Worm (Caenorhabditis elegans) whole organism, L3 larva: ENCODE measurements around the gene F48F5.8.

Source experiments
- R02D3.7 ChIP-seq: fragments of 150-350 bp; optimal IDR thresholded peaks from 2 replicates; lab custom pipeline; 2014; ENCODE audit warnings: missing biosample characterization, missing genetic modification characterization
- aly-2 ChIP-seq: fragments of 150-350 bp; optimal IDR thresholded peaks from 2 replicates; lab custom pipeline; 2014; ENCODE audit warnings: missing biosample characterization, missing genetic modification characterization
- ama-1 ChIP-seq: fragments of 150-350 bp; optimal IDR thresholded peaks from 2 replicates; lab custom pipeline; 2018
- ceh-16 ChIP-seq: sonication (generic microtip); optimal IDR thresholded peaks from 2 replicates; lab custom pipeline; 2017; ENCODE audit warnings: missing biosample characterization, missing genetic modification characterization
- ceh-28 ChIP-seq: fragments of 150-350 bp; optimal IDR thresholded peaks from 2 replicates; lab custom pipeline; 2014; ENCODE audit warnings: missing biosample characterization, missing genetic modification reagents, missing genetic modification characterization
- ceh-82 ChIP-seq: fragments of 150-350 bp; optimal IDR thresholded peaks from 2 replicates; lab custom pipeline; 2014; ENCODE audit warnings: missing biosample characterization, missing genetic modification characterization
- ceh-9 ChIP-seq: sonication (generic microtip); optimal IDR thresholded peaks from 2 replicates; lab custom pipeline; 2018; ENCODE audit warnings: missing biosample characterization, missing genetic modification characterization
- daf-12 ChIP-seq: fragments of 150-350 bp; optimal IDR thresholded peaks from 2 replicates; lab custom pipeline; 2014; ENCODE audit warnings: missing biosample characterization, missing genetic modification reagents, missing genetic modification characterization
- egl-27 ChIP-seq: sonication (generic microtip); optimal IDR thresholded peaks from 4 replicates; lab custom pipeline; 2017; ENCODE audit warnings: missing biosample characterization, missing genetic modification reagents, missing genetic modification characterization
- egl-5 ChIP-seq: fragments of 150-350 bp; optimal IDR thresholded peaks from 2 replicates; lab custom pipeline; 2017; ENCODE audit warnings: missing biosample characterization, missing genetic modification reagents, missing genetic modification characterization, inconsistent platforms
- elt-1 ChIP-seq: fragments of 150-350 bp; optimal IDR thresholded peaks from 2 replicates; lab custom pipeline; 2014; ENCODE audit warnings: missing biosample characterization, missing genetic modification characterization
- elt-2 ChIP-seq: sonication (generic microtip); optimal IDR thresholded peaks from 2 replicates; lab custom pipeline; 2016; ENCODE audit warnings: missing genetic modification reagents, mild to moderate bottlenecking, missing genetic modification characterization, missing compliant biosample characterization
- elt-3 ChIP-seq, 3 experiments: fragments of 150-350 bp in 1 of 3; sonication (generic microtip) in 2 of 3; optimal IDR thresholded peaks; 2 replicates in 2 of 3; 4 replicates in 1 of 3; lab custom pipeline; 2014 to 2017; ENCODE audit warnings: missing biosample characterization in 3 of 3, missing genetic modification characterization in 3 of 3
- eor-1 ChIP-seq, 2 experiments: fragments of 150-350 bp; optimal IDR thresholded peaks; 2 replicates each; lab custom pipeline; 2014 to 2018; ENCODE audit warnings: missing biosample characterization in 2 of 2, missing genetic modification characterization in 2 of 2
- fkh-2 ChIP-seq: fragments of 150-350 bp; optimal IDR thresholded peaks from 2 replicates; lab custom pipeline; 2014; ENCODE audit warnings: missing biosample characterization, missing genetic modification reagents, missing genetic modification characterization
- fos-1 ChIP-seq: fragments of 150-350 bp; optimal IDR thresholded peaks from 2 replicates; lab custom pipeline; 2014; ENCODE audit warnings: missing biosample characterization, missing genetic modification characterization
- jun-1 ChIP-seq: fragments of 150-350 bp; optimal IDR thresholded peaks from 2 replicates; lab custom pipeline; 2014; ENCODE audit warnings: missing biosample characterization, missing genetic modification reagents, missing genetic modification characterization
- lin-15B ChIP-seq: fragments of 150-350 bp; optimal IDR thresholded peaks from 2 replicates; lab custom pipeline; 2014; ENCODE audit warnings: missing biosample characterization, missing genetic modification characterization
- lin-39 ChIP-seq: fragments of 150-350 bp; optimal IDR thresholded peaks from 2 replicates; lab custom pipeline; 2018; ENCODE audit warnings: missing biosample characterization, missing genetic modification reagents, missing genetic modification characterization
- lsy-12 ChIP-seq: sonication (generic microtip); optimal IDR thresholded peaks from 2 replicates; lab custom pipeline; 2016; ENCODE audit warnings: mild to moderate bottlenecking, missing genetic modification characterization, missing compliant biosample characterization
- mdl-1 ChIP-seq: fragments of 150-350 bp; optimal IDR thresholded peaks from 2 replicates; lab custom pipeline; 2014; ENCODE audit warnings: missing biosample characterization, missing genetic modification characterization
- mml-1 ChIP-seq: fragments of 150-350 bp; sonication (generic microtip); optimal IDR thresholded peaks from 3 replicates; lab custom pipeline; 2014; ENCODE audit warnings: missing biosample characterization, missing genetic modification characterization
- nfya-1 ChIP-seq: sonication (generic microtip); optimal IDR thresholded peaks from 2 replicates; lab custom pipeline; 2017; ENCODE audit warnings: missing genetic modification characterization, mild to moderate bottlenecking, missing compliant biosample characterization, antibody characterized with exemption, moderate library complexity; ENCODE audit not compliant: insufficient read depth
- nhr-12 ChIP-seq: fragments of 150-350 bp; optimal IDR thresholded peaks from 2 replicates; lab custom pipeline; 2014; ENCODE audit warnings: missing biosample characterization, missing genetic modification characterization
- nhr-237 ChIP-seq: fragments of 150-350 bp; optimal IDR thresholded peaks from 2 replicates; lab custom pipeline; 2014; ENCODE audit warnings: missing biosample characterization, missing genetic modification characterization
- nhr-28 ChIP-seq: fragments of 150-350 bp; optimal IDR thresholded peaks from 2 replicates; lab custom pipeline; 2014; ENCODE audit warnings: missing biosample characterization, missing genetic modification characterization
- nhr-76 ChIP-seq: fragments of 150-350 bp; sonication (generic microtip); optimal IDR thresholded peaks from 5 replicates; lab custom pipeline; 2014; ENCODE audit warnings: missing biosample characterization, missing genetic modification characterization
- pha-4 ChIP-seq: fragments of 150-350 bp; optimal IDR thresholded peaks from 2 replicates; lab custom pipeline; 2014; ENCODE audit warnings: missing biosample characterization, missing genetic modification reagents, missing genetic modification characterization
- pqm-1 ChIP-seq: fragments of 150-350 bp; optimal IDR thresholded peaks from 2 replicates; lab custom pipeline; 2017; ENCODE audit warnings: missing biosample characterization, missing genetic modification characterization, inconsistent platforms
- sea-2 ChIP-seq: fragments of 150-350 bp; sonication (generic microtip); optimal IDR thresholded peaks from 4 replicates; lab custom pipeline; 2014; ENCODE audit warnings: missing biosample characterization, missing genetic modification reagents, missing genetic modification characterization
- skn-1 ChIP-seq: fragments of 150-350 bp; optimal IDR thresholded peaks from 2 replicates; lab custom pipeline; 2014; ENCODE audit warnings: missing biosample characterization, missing genetic modification characterization
- snpc-4 ChIP-seq: fragments of 150-350 bp; optimal IDR thresholded peaks from 2 replicates; lab custom pipeline; 2014; ENCODE audit warnings: missing biosample characterization, missing genetic modification characterization
- tbx-2 ChIP-seq: sonication (generic microtip); optimal IDR thresholded peaks from 2 replicates; lab custom pipeline; 2016; ENCODE audit warnings: mild to moderate bottlenecking, missing genetic modification characterization, missing compliant biosample characterization
- unc-39 ChIP-seq: sonication (generic microtip); optimal IDR thresholded peaks from 4 replicates; lab custom pipeline; 2017; ENCODE audit warnings: missing biosample characterization, missing genetic modification characterization
- unc-62 ChIP-seq: fragments of 150-350 bp; sonication (generic microtip); optimal IDR thresholded peaks from 4 replicates; lab custom pipeline; 2014; ENCODE audit warnings: missing biosample characterization, missing genetic modification reagents, missing genetic modification characterization
- ztf-11 ChIP-seq: fragments of 150-350 bp; optimal IDR thresholded peaks from 2 replicates; lab custom pipeline; 2014; ENCODE audit warnings: missing biosample characterization, missing genetic modification characterization
- ztf-4 ChIP-seq: fragments of 150-350 bp; optimal IDR thresholded peaks from 2 replicates; lab custom pipeline; 2014; ENCODE audit warnings: missing biosample characterization, missing genetic modification characterization

F48F5.8 gene

ce11 chrV:20424229-20425182, 636 bp upstream of the F48F5.8 start (continued):
- no peak for TF ChIP-seq ama-1 (lab: Kevin White, UChicago)
- no peak for TF ChIP-seq nhr-237 (tag; lab: Kevin White, UChicago)
- TF ChIP-seq aly-2 (tag; lab: Kevin White, UChicago), result no peak
- TF ChIP-seq jun-1 (tag; lab: Kevin White, UChicago), result peak; percentile 67
- TF ChIP-seq egl-5 (tag; lab: Kevin White, UChicago), result no peak
- TF ChIP-seq lin-39 (tag; lab: Kevin White, UChicago), result peak; percentile 12
- no peak for TF ChIP-seq nhr-76 (tag; lab: Kevin White, UChicago)
- TF ChIP-seq sea-2 (GFP tag; lab: Kevin White, UChicago), result no peak
- TF ChIP-seq ceh-82 (tag; lab: Kevin White, UChicago), result no peak
- TF ChIP-seq eor-1 (tag; optimal IDR thresholded peaks at IDR 0.05; lab: Kevin White, UChicago), result no peak
- TF ChIP-seq pqm-1 (tag; lab: Kevin White, UChicago), result peak; percentile 71
- no peak for TF ChIP-seq R02D3.7 (tag; lab: Kevin White, UChicago)
- peak; percentile 56 for TF ChIP-seq nfya-1 (tag; lab: Kevin White, UChicago)
- no peak for TF ChIP-seq skn-1 (tag; lab: Kevin White, UChicago)
- no peak for TF ChIP-seq elt-3 (tag; optimal IDR thresholded peaks at IDR 0.05; lab: Kevin White, UChicago)
- TF ChIP-seq elt-1 (tag; lab: Kevin White, UChicago), result no peak
- no peak for TF ChIP-seq lsy-12
- TF ChIP-seq ceh-9, result no peak

- no peak for TF ChIP-seq nhr-12 (tag; lab: Kevin White, UChicago)
These were observed 20.8 kb downstream of the F48F5.8 start for ce11 chrV:20445898-20446297.

DNA sequence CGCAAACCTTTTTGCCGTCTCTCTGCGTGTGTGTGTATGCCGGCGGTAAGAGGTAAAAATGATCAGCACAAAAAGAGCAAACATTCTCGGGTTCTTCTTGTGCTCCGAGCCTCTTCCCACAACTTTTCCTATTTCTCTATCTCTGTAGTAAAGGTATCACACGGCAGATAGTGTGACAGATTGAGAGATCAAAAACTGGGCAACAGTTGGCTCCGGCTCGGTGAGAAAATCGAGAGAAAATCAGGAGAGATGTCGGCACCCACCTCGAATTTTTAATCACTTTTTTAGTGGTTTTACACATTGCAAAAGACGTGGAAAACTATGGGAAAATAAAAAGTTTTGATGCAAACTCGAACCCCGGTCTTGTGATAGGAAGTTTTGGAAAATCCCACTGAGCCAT, 26.7 kb downstream of the F48F5.8 start:
- TF ChIP-seq egl-5 (tag; lab: Kevin White, UChicago) (peak; percentile 6), pha-4 (no peak), snpc-4 (tag; lab: Kevin White, UChicago) (no peak), nfya-1 (tag; lab: Kevin White, UChicago) (peak; percentile 12)

- TF ChIP-seq tbx-2 (tag; lab: Kevin White, UChicago), result no peak
- TF ChIP-seq aly-2 (tag; lab: Kevin White, UChicago), result no peak
- no peak for TF ChIP-seq ztf-11
- TF ChIP-seq nhr-237 (tag; lab: Kevin White, UChicago), result no peak
- TF ChIP-seq lin-15B (tag; lab: Kevin White, UChicago), result no peak
- no peak for TF ChIP-seq ceh-82 (tag; lab: Kevin White, UChicago)
- no peak for TF ChIP-seq fos-1
- no peak for TF ChIP-seq unc-39 (tag; lab: Kevin White, UChicago)
- TF ChIP-seq ama-1 (lab: Kevin White, UChicago), result no peak
- TF ChIP-seq pha-4, result no peak
- no peak for TF ChIP-seq R02D3.7 (tag; lab: Kevin White, UChicago)
- TF ChIP-seq ceh-16 (tag; lab: Kevin White, UChicago), result no peak
- TF ChIP-seq, all 47 proteins: peak for 0
These were observed 27.9 kb downstream of the F48F5.8 start, which contains the start of gene F48F5.6 for ce11 chrV:20453084-20453483. F48F5.6 (minus strand) TSS chrV:20453184.

- no peak for TF ChIP-seq elt-1 (tag; lab: Kevin White, UChicago)
- TF ChIP-seq mml-1 (tag; lab: Kevin White, UChicago), result no peak
- TF ChIP-seq nfya-1 (tag; lab: Kevin White, UChicago), result no peak
- TF ChIP-seq elt-2 (tag; lab: Kevin White, UChicago), result no peak
- no peak for TF ChIP-seq lin-15B (tag; lab: Kevin White, UChicago)
- TF ChIP-seq, all 47 proteins: peak for 0
These were observed 28.7 kb downstream of the F48F5.8 start, which contains the start of gene srd-70 for ce11 chrV:20453811-20454210. srd-70 (plus strand) TSS chrV:20454111.

DNA sequence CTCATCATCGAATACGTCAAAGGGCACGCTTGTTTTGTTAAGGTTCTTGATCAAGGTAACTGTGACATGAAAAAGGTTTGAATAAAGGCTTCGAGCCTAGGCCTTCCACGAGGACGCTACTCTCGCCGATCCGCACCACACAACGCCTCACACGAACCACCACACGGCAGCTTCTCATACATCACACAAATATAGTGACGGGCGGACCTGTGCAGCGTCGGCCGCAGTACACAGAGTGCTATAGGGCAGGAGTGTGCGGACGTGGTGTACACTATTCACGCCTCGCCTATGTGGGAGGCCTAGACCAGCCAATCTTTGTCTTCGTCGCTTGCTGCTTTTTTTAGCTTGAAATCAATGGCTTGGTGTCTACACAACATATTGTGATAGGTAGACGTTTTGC, 30.5 kb downstream of the F48F5.8 start:
- TF ChIP-seq jun-1 (tag; lab: Kevin White, UChicago) (no peak), eor-1 (tag; optimal IDR thresholded peaks at IDR 0.05; lab: Kevin White, UChicago) (no peak), nhr-76 (tag; lab: Kevin White, UChicago) (no peak), skn-1 (tag; lab: Kevin White, UChicago) (no peak), lin-39 (tag; lab: Kevin White, UChicago) (peak; percentile 3), snpc-4 (tag; lab: Kevin White, UChicago) (peak; percentile 96), ceh-28 (tag; lab: Kevin White, UChicago) (no peak), ceh-16 (tag; lab: Kevin White, UChicago) (no peak), elt-2 (tag; lab: Kevin White, UChicago) (no peak), elt-3 (tag; optimal IDR thresholded peaks at IDR 0.05; lab: Kevin White, UChicago) (no peak), fkh-2 (tag; lab: Kevin White, UChicago) (no peak), aly-2 (tag; lab: Kevin White, UChicago) (no peak), egl-27 (no peak), ztf-4 (tag; lab: Kevin White, UChicago) (no peak), unc-62 (no peak), daf-12 (tag; lab: Kevin White, UChicago) (no peak), nfya-1 (tag; lab: Kevin White, UChicago) (peak; percentile 35), lin-15B (tag; lab: Kevin White, UChicago) (no peak), ceh-9 (no peak), sea-2 (GFP tag; lab: Kevin White, UChicago) (no peak), nhr-28 (tag; lab: Kevin White, UChicago) (no peak), mdl-1 (no peak)
